Fruit fly (Drosophila melanogaster) whole organism, prepupa: ENCODE results near the gene Mnr.

Source experiments
- Blimp-1 ChIP-seq: fragments of 200-800 bp; sonication (Bioruptor generic); optimal IDR thresholded peaks from 3 replicates; lab custom pipeline; 2017; ENCODE audit warnings: missing biosample characterization, missing genetic modification characterization, mild to moderate bottlenecking, moderate library complexity, missing genetic modification reagents
- CG10631 ChIP-seq: fragments of 200-800 bp; sonication (Bioruptor generic); optimal IDR thresholded peaks from 2 replicates; lab custom pipeline; 2016; ENCODE audit warnings: missing biosample characterization, missing genetic modification characterization
- CG11762 ChIP-seq: fragments of 200-800 bp; sonication (Bioruptor generic); optimal IDR thresholded peaks from 3 replicates; lab custom pipeline; 2016; ENCODE audit warnings: missing biosample characterization, missing genetic modification characterization; ENCODE audit not compliant: insufficient read depth
- CG1621 ChIP-seq: fragments of 200-800 bp; sonication (Bioruptor generic); optimal IDR thresholded peaks from 3 replicates; lab custom pipeline; 2018; ENCODE audit warnings: missing biosample characterization, mild to moderate bottlenecking, missing genetic modification characterization
- CG16779 ChIP-seq: fragments of 200-800 bp; sonication (Bioruptor generic); optimal IDR thresholded peaks from 3 replicates; lab custom pipeline; 2017; ENCODE audit warnings: missing biosample characterization, mild to moderate bottlenecking, missing genetic modification characterization
- CG3032 ChIP-seq: fragments of 200-800 bp; optimal IDR thresholded peaks from 2 replicates; lab custom pipeline; 2019; ENCODE audit warnings: missing biosample characterization, mild to moderate bottlenecking, missing genetic modification characterization, moderate library complexity
- CG31627 ChIP-seq: fragments of 200-800 bp; sonication (Bioruptor generic); optimal IDR thresholded peaks from 3 replicates; lab custom pipeline; 2016; ENCODE audit warnings: missing biosample characterization, missing genetic modification characterization
- CG34406 ChIP-seq: fragments of 200-800 bp; sonication (Bioruptor generic); optimal IDR thresholded peaks from 3 replicates; lab custom pipeline; 2016; ENCODE audit warnings: missing biosample characterization, missing genetic modification characterization
- CG3919 ChIP-seq: fragments of 200-800 bp; sonication (Bioruptor generic); optimal IDR thresholded peaks from 3 replicates; lab custom pipeline; 2016; ENCODE audit warnings: missing biosample characterization, missing genetic modification characterization
- CG4318 ChIP-seq: fragments of 200-800 bp; sonication (Bioruptor generic); optimal IDR thresholded peaks from 3 replicates; lab custom pipeline; 2017; ENCODE audit warnings: missing biosample characterization, mild to moderate bottlenecking, missing genetic modification characterization
- CG6276 ChIP-seq: fragments of 200-800 bp; sonication (Bioruptor generic); optimal IDR thresholded peaks from 2 replicates; lab custom pipeline; 2017; ENCODE audit warnings: missing biosample characterization, mild to moderate bottlenecking, missing genetic modification characterization
- CG6792 ChIP-seq: fragments of 200-800 bp; sonication (Bioruptor generic); optimal IDR thresholded peaks from 3 replicates; lab custom pipeline; 2016; ENCODE audit warnings: missing biosample characterization, missing genetic modification characterization
- CG6808 ChIP-seq: fragments of 200-800 bp; sonication (Bioruptor generic); optimal IDR thresholded peaks from 3 replicates; lab custom pipeline; 2017; ENCODE audit warnings: missing biosample characterization, missing genetic modification characterization, mild to moderate bottlenecking, moderate library complexity, missing genetic modification reagents
- CG6854 ChIP-seq: fragments of 200-800 bp; sonication (Bioruptor generic); optimal IDR thresholded peaks from 2 replicates; lab custom pipeline; 2017; ENCODE audit warnings: missing biosample characterization, mild to moderate bottlenecking, missing genetic modification characterization
- CG7368 ChIP-seq: fragments of 200-800 bp; sonication (Bioruptor generic); optimal IDR thresholded peaks from 3 replicates; lab custom pipeline; 2016; ENCODE audit warnings: missing biosample characterization, missing genetic modification characterization
- CG8319 ChIP-seq: fragments of 200-800 bp; sonication (Bioruptor generic); optimal IDR thresholded peaks from 3 replicates; lab custom pipeline; 2016; ENCODE audit warnings: missing biosample characterization, missing genetic modification characterization
- CG8632 ChIP-seq: fragments of 200-800 bp; sonication (Bioruptor generic); optimal IDR thresholded peaks from 3 replicates; lab custom pipeline; 2016; ENCODE audit warnings: missing biosample characterization, missing genetic modification characterization
- Ets21C ChIP-seq: fragments of 200-800 bp; sonication (Bioruptor generic); optimal IDR thresholded peaks from 3 replicates; lab custom pipeline; 2016; ENCODE audit warnings: missing biosample characterization, missing genetic modification characterization
- Gug ChIP-seq: fragments of 200-800 bp; sonication (Bioruptor generic); IDR thresholded peaks from 2 replicates; pipeline ENCODE4 v1.3.6; 2022; ENCODE audit warnings: missing biosample characterization, missing genetic modification characterization
- Hr4 ChIP-seq: fragments of 200-800 bp; sonication (Bioruptor generic); optimal IDR thresholded peaks from 3 replicates; lab custom pipeline; 2016; ENCODE audit warnings: missing biosample characterization, missing genetic modification characterization
- Lpt ChIP-seq: fragments of 200-800 bp; sonication (Bioruptor generic); optimal IDR thresholded peaks from 3 replicates; lab custom pipeline; 2016; ENCODE audit warnings: missing biosample characterization, missing genetic modification characterization
- OdsH ChIP-seq: fragments of 200-800 bp; sonication (Bioruptor generic); optimal IDR thresholded peaks from 3 replicates; lab custom pipeline; 2016; ENCODE audit warnings: missing biosample characterization, missing genetic modification characterization
- Smox ChIP-seq: fragments of 200-800 bp; sonication (Bioruptor generic); optimal IDR thresholded peaks from 3 replicates; lab custom pipeline; 2016; ENCODE audit warnings: missing biosample characterization, missing genetic modification characterization
- Sox102F ChIP-seq: fragments of 200-800 bp; sonication (Bioruptor generic); optimal IDR thresholded peaks from 2 replicates; lab custom pipeline; 2016; ENCODE audit warnings: missing biosample characterization, mild to moderate bottlenecking, missing genetic modification characterization
- acj6 ChIP-seq: fragments of 200-800 bp; sonication (Bioruptor generic); optimal IDR thresholded peaks from 3 replicates; lab custom pipeline; 2016; ENCODE audit warnings: missing biosample characterization, missing genetic modification characterization
- dsx ChIP-seq: fragments of 200-800 bp; optimal IDR thresholded peaks from 3 replicates; lab custom pipeline; 2019; ENCODE audit warnings: missing biosample characterization, mild to moderate bottlenecking, missing genetic modification characterization, moderate library complexity; ENCODE audit not compliant: poor library complexity, severe bottlenecking
- esn ChIP-seq: fragments of 200-800 bp; sonication (Bioruptor generic); optimal IDR thresholded peaks from 2 replicates; lab custom pipeline; 2016; ENCODE audit warnings: missing biosample characterization, mild to moderate bottlenecking, missing genetic modification characterization, moderate library complexity
- fd59A ChIP-seq: fragments of 200-800 bp; sonication (Bioruptor generic); optimal IDR thresholded peaks from 2 replicates; lab custom pipeline; 2017; ENCODE audit warnings: missing biosample characterization, mild to moderate bottlenecking, missing genetic modification characterization, missing genetic modification reagents
- fd85E ChIP-seq: fragments of 200-800 bp; sonication (Bioruptor generic); optimal IDR thresholded peaks from 3 replicates; lab custom pipeline; 2016; ENCODE audit warnings: missing biosample characterization, missing genetic modification characterization
- fkh ChIP-seq: fragments of 200-800 bp; sonication (Bioruptor generic); optimal IDR thresholded peaks from 3 replicates; lab custom pipeline; 2017; ENCODE audit warnings: missing biosample characterization, mild to moderate bottlenecking, missing genetic modification characterization, moderate library complexity
- net ChIP-seq: fragments of 200-800 bp; sonication (Bioruptor generic); optimal IDR thresholded peaks from 3 replicates; lab custom pipeline; 2016; ENCODE audit warnings: missing biosample characterization, missing genetic modification characterization
- spab ChIP-seq: fragments of 200-800 bp; sonication (Bioruptor generic); optimal IDR thresholded peaks from 2 replicates; lab custom pipeline; 2017; ENCODE audit warnings: missing biosample characterization, mild to moderate bottlenecking, missing genetic modification characterization, missing genetic modification reagents
- ss ChIP-seq, 2 experiments: fragments of 200-800 bp; sonication (Bioruptor generic); optimal IDR thresholded peaks; 2 replicates in 1 of 2; 3 replicates in 1 of 2; lab custom pipeline; 2017 to 2018; ENCODE audit warnings: mild to moderate bottlenecking in 2 of 2, missing biosample characterization in 2 of 2, missing genetic modification characterization in 2 of 2, moderate library complexity in 1 of 2
- svp ChIP-seq: fragments of 200-800 bp; sonication (Bioruptor generic); peaks from one replicate; lab custom pipeline; 2016; ENCODE audit warnings: missing biosample characterization, missing genetic modification characterization
- topi ChIP-seq: fragments of 200-800 bp; sonication (Bioruptor generic); optimal IDR thresholded peaks from 3 replicates; lab custom pipeline; 2016; ENCODE audit warnings: missing biosample characterization, missing genetic modification characterization
- vri ChIP-seq: fragments of 200-800 bp; sonication (Bioruptor generic); optimal IDR thresholded peaks from 3 replicates; lab custom pipeline; 2016; ENCODE audit warnings: missing biosample characterization, mild to moderate bottlenecking, missing genetic modification characterization

The Mnr gene

DNA sequence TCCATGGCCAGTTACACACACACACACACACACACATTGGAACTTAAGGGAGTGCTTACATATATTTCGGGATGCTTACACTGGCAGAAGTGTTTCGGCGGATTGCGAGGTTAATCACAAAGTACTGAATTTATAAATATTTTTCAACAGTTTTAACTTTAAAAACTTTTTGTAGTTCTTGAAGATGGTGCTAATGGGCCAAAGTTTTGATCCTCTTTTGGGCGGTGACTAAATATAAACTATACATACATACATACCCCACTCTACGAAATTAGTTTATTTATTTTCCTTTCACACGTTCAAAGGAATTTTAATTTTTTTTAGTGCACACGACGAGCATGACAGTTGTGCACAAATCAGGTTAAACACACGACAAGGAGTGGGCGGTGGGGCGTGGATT is 54.6 kb downstream of the Mnr start (continued):
- TF ChIP-seq dsx (GFP tag; lab: Kevin White, UChicago) (no peak), CG7368 (GFP tag; lab: Kevin White, UChicago) (no peak), CG1621 (tag; lab: Kevin White, UChicago) (no peak), CG6854 (GFP tag; lab: Kevin White, UChicago) (no peak), CG3919 (no peak), CG11762 (GFP tag; lab: Kevin White, UChicago) (no peak), CG6276 (GFP tag; lab: Kevin White, UChicago) (no peak), fd59A (GFP tag; lab: Kevin White, UChicago) (no peak), CG8632 (GFP tag; lab: Kevin White, UChicago) (no peak), Gug (no peak), spab (GFP tag; lab: Kevin White, UChicago) (no peak), CG6808 (GFP tag; lab: Kevin White, UChicago) (peak; percentile 2), vri (GFP tag; lab: Kevin White, UChicago) (no peak), Lpt (no peak), CG34406 (GFP tag; lab: Kevin White, UChicago) (no peak), Ets21C (GFP tag; lab: Kevin White, UChicago) (no peak), CG31627 (GFP tag; lab: Kevin White, UChicago) (no peak), CG16779 (tag; lab: Kevin White, UChicago) (no peak), CG8319 (no peak)

- TF ChIP-seq fd59A (GFP tag; lab: Kevin White, UChicago) (no peak), Lpt (no peak), CG6792 (GFP tag; lab: Kevin White, UChicago) (no peak), Sox102F (GFP tag; lab: Kevin White, UChicago) (no peak), OdsH (GFP tag; lab: Kevin White, UChicago) (no peak), CG4318 (GFP tag; lab: Kevin White, UChicago) (no peak), CG8319 (no peak), fkh (GFP tag; lab: Kevin White, UChicago) (no peak)
Observed at dm6 chrX:21217578-21217977, 63.4 kb downstream of the Mnr start, which contains the start of gene CG32523. Gene CG32523, plus strand, starts transcription at chrX:21217878.

dm6 chrX:21203241-21203640 is 77.7 kb downstream of the Mnr start, which contains the start of gene CG1724:
Gene CG1724, minus strand, starts transcription at chrX:21203341.
- TF ChIP-seq fd85E (GFP tag; lab: Kevin White, UChicago) (no peak), net (GFP tag; lab: Kevin White, UChicago) (no peak)
- TF ChIP-seq, all 60 proteins: peak for 0

DNA sequence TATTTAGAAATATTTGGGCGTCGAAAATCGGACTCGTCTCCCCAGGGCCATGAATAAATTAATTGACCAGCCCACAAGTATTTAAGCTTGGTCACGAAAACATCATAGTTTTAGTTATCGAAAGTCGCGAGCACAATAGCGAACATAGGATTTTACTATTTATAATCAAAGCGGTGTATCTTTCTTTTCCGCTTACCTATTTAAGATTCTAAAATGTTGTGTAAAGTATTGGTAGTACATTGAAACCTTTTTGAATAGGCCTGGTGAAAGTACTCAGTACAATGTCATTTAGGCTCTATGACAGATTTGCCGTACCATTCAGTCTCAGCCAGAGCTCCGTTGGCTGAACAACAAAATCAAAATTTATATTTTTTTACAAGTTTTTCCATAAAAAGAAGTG is 88.0 kb downstream of the Mnr start, which contains the start of gene ccb:
TSS of gene ccb (plus strand) at position 301 of the 400 bp plus-strand sequence.
- no peak for TF ChIP-seq Hr4 (GFP tag; lab: Kevin White, UChicago)
- no peak for TF ChIP-seq acj6 (GFP tag; lab: Kevin White, UChicago)
- no peak for TF ChIP-seq CG3032
- no peak for TF ChIP-seq Blimp-1
- TF ChIP-seq CG6808 (GFP tag; lab: Kevin White, UChicago): no peak
- TF ChIP-seq Smox (GFP tag; lab: Kevin White, UChicago): no peak
- no peak for TF ChIP-seq CG7368 (GFP tag; lab: Kevin White, UChicago)
- TF ChIP-seq fkh (GFP tag; lab: Kevin White, UChicago): no peak
- TF ChIP-seq svp (GFP tag; lab: Kevin White, UChicago): no peak
- TF ChIP-seq esn (GFP tag; lab: Kevin White, UChicago): no peak
- no peak for TF ChIP-seq CG34406 (GFP tag; lab: Kevin White, UChicago)
- TF ChIP-seq ss (GFP tag; optimal IDR thresholded peaks at IDR 0.05; lab: Kevin White, UChicago): no peak
- TF ChIP-seq CG3919: no peak
- no peak for TF ChIP-seq CG1621 (tag; lab: Kevin White, UChicago)
- TF ChIP-seq topi (GFP tag; lab: Kevin White, UChicago): no peak
- no peak for TF ChIP-seq CG10631 (GFP tag; lab: Kevin White, UChicago)
- no peak for TF ChIP-seq CG6792 (GFP tag; lab: Kevin White, UChicago)
- TF ChIP-seq, all 60 proteins: peak for 0
